Worm (Caenorhabditis elegans) whole organism, midembryonic: Measurements from ENCODE around the gene F31F4.11.

Experiments used
- T22C8.4 ChIP-seq: fragments of 200-800 bp; sonication (Bioruptor generic); IDR thresholded peaks from 2 replicates; pipeline ENCODE4 v1.3.6; 2022; ENCODE audit warnings: missing genetic modification characterization, missing compliant biosample characterization
- cog-1 ChIP-seq: sonication (generic microtip); optimal IDR thresholded peaks from 2 replicates; lab custom pipeline; 2016; ENCODE audit warnings: missing genetic modification characterization, missing compliant biosample characterization
- flt-1 ChIP-seq: fragments of 200-800 bp; sonication (Bioruptor generic); IDR thresholded peaks from 2 replicates; pipeline ENCODE4 v1.3.6; 2022; ENCODE audit warnings: missing genetic modification characterization, missing compliant biosample characterization
- klf-2 ChIP-seq: fragments of 200-800 bp; sonication (Bioruptor generic); conservative IDR thresholded peaks from 2 replicates; pipeline ENCODE4 v1.3.6; 2022; ENCODE audit warnings: missing genetic modification reagents, missing genetic modification characterization, missing compliant biosample characterization
- med-1 ChIP-seq: sonication (generic microtip); optimal IDR thresholded peaks from 2 replicates; lab custom pipeline; 2017; ENCODE audit warnings: missing genetic modification characterization, mild to moderate bottlenecking, missing compliant biosample characterization, antibody characterized with exemption, missing genetic modification reagents; ENCODE audit not compliant: insufficient read depth
- ref-1 ChIP-seq: fragments of 200-800 bp; sonication (Bioruptor generic); conservative IDR thresholded peaks from 2 replicates; pipeline ENCODE4 v1.3.6; 2022; ENCODE audit warnings: missing genetic modification reagents, missing genetic modification characterization, missing compliant biosample characterization
- ztf-23 ChIP-seq: fragments of 200-800 bp; sonication (Bioruptor generic); IDR thresholded peaks from 2 replicates; pipeline ENCODE4 v1.3.6; 2022; ENCODE audit warnings: missing genetic modification reagents, missing genetic modification characterization, missing compliant biosample characterization
- ztf-29 ChIP-seq: fragments of 200-800 bp; sonication (Bioruptor generic); IDR thresholded peaks from 2 replicates; pipeline ENCODE4 v1.3.6; 2022; ENCODE audit warnings: missing genetic modification reagents, missing genetic modification characterization, missing compliant biosample characterization

ce11 chrV:646129-646528 lies 18.1 kb downstream of the F31F4.11 start, which contains the start of gene F48G7.12:
- TF ChIP-seq flt-1 (GFP tag; lab: Robert Waterston, UW), result no peak
- no peak for TF ChIP-seq cog-1 (tag; lab: Kevin White, UChicago)
- TF ChIP-seq ztf-29 (GFP tag; lab: Robert Waterston, UW), result no peak
- TF ChIP-seq med-1 (GFP tag; lab: Kevin White, UChicago), result no peak
- TF ChIP-seq klf-2 (GFP tag; lab: Robert Waterston, UW), result no peak
- no peak for TF ChIP-seq ztf-23 (GFP tag; lab: Robert Waterston, UW)
- TF ChIP-seq T22C8.4 (GFP tag; lab: Robert Waterston, UW), result no peak
- no peak for TF ChIP-seq ref-1 (GFP tag; lab: Robert Waterston, UW)
